Fruit fly (Drosophila melanogaster) ovary, adult (tissue): ENCODE data around the gene Spn28F.

Source experiments
- CG17801 ChIP-seq: fragments of 200-800 bp; optimal IDR thresholded peaks from 2 replicates; lab custom pipeline; 2019; ENCODE audit warnings: missing biosample characterization, mild to moderate bottlenecking, missing genetic modification characterization, moderate library complexity; ENCODE audit not compliant: partially characterized antibody

The Spn28F gene

dm6 chr2L:8241700-8242099, at the start of gene Spn28F:
TSS of gene Spn28F (minus strand) at chr2L:8241800.
- no peak for TF ChIP-seq CG17801 (GFP tag; lab: Kevin White, UChicago)

dm6 chr2L:8290653-8291233, 49.1 kb upstream of the Spn28F start:
- TF ChIP-seq CG17801 (GFP tag; lab: Kevin White, UChicago): no peak

dm6 chr2L:8290092-8290424, 48.5 kb upstream of the Spn28F start:
- TF ChIP-seq CG17801 (GFP tag; lab: Kevin White, UChicago): no peak

dm6 chr2L:8289352-8290091, 47.9 kb upstream of the Spn28F start:
- TF ChIP-seq CG17801 (GFP tag; lab: Kevin White, UChicago): no peak

- TF ChIP-seq CG17801 (GFP tag; lab: Kevin White, UChicago): no peak
Measured at dm6 chr2L:8288087-8288486, 46.5 kb upstream of the Spn28F start.

dm6 chr2L:8286595-8286994, 45.0 kb upstream of the Spn28F start:
- TF ChIP-seq CG17801 (GFP tag; lab: Kevin White, UChicago): no peak

dm6 chr2L:8284913-8285619, 43.5 kb upstream of the Spn28F start:
- TF ChIP-seq CG17801 (GFP tag; lab: Kevin White, UChicago): no peak

- no peak for TF ChIP-seq CG17801 (GFP tag; lab: Kevin White, UChicago)
Measured at dm6 chr2L:8281872-8282271, 40.3 kb upstream of the Spn28F start.

dm6 chr2L:8280225-8280624, 38.6 kb upstream of the Spn28F start:
- no peak for TF ChIP-seq CG17801 (GFP tag; lab: Kevin White, UChicago)

dm6 chr2L:8279400-8280065, 37.9 kb upstream of the Spn28F start:
- no peak for TF ChIP-seq CG17801 (GFP tag; lab: Kevin White, UChicago)

dm6 chr2L:8277561-8278201, 36.1 kb upstream of the Spn28F start:
- peak; percentile 95 for TF ChIP-seq CG17801 (GFP tag; lab: Kevin White, UChicago)

dm6 chr2L:8276880-8277279, 35.3 kb upstream of the Spn28F start:
- no peak for TF ChIP-seq CG17801 (GFP tag; lab: Kevin White, UChicago)

- no peak for TF ChIP-seq CG17801 (GFP tag; lab: Kevin White, UChicago)
Measured at dm6 chr2L:8276287-8276686, 34.7 kb upstream of the Spn28F start.

dm6 chr2L:8274958-8275584, 33.5 kb upstream of the Spn28F start:
- peak; percentile 25 for TF ChIP-seq CG17801 (GFP tag; lab: Kevin White, UChicago)
